Worm (Caenorhabditis elegans) whole organism, L4 larva: Measurements from ENCODE around the gene Y62E10A.24.

ENCODE experiments used
- D1046.2 ChIP-seq: fragments of 200-800 bp; sonication (Bioruptor generic); IDR thresholded peaks from 2 replicates; pipeline ENCODE4 v1.3.6; 2022; ENCODE audit warnings: missing genetic modification characterization, missing compliant biosample characterization
- F10B5.3 ChIP-seq: sonication (generic microtip); optimal IDR thresholded peaks from 2 replicates; lab custom pipeline; 2016; ENCODE audit warnings: mild to moderate bottlenecking, missing genetic modification characterization, missing compliant biosample characterization
- F37D6.2 ChIP-seq: sonication (generic microtip); optimal IDR thresholded peaks from 2 replicates; lab custom pipeline; 2016; ENCODE audit warnings: mild to moderate bottlenecking, missing genetic modification characterization, missing compliant biosample characterization
- T20F7.1 ChIP-seq: fragments of 200-800 bp; sonication (Bioruptor generic); optimal IDR thresholded peaks from 2 replicates; lab custom pipeline; 2018; ENCODE audit warnings: mild to moderate bottlenecking, missing genetic modification characterization, missing compliant biosample characterization
- T26A8.4 ChIP-seq: fragments of 200-800 bp; sonication (Bioruptor generic); IDR thresholded peaks from 2 replicates; pipeline ENCODE4 v1.3.6; 2022; ENCODE audit warnings: missing genetic modification characterization, missing compliant biosample characterization
- Y105C5A.15 ChIP-seq: fragments of 200-800 bp; sonication (Bioruptor generic); IDR thresholded peaks from 2 replicates; pipeline ENCODE4 v1.3.6; 2022; ENCODE audit warnings: missing genetic modification characterization, missing compliant biosample characterization
- ZK546.5 ChIP-seq, 2 experiments: sonication (generic microtip); optimal IDR thresholded peaks; 2 replicates each; lab custom pipeline; 2017; ENCODE audit warnings: missing biosample characterization in 2 of 2, missing genetic modification characterization in 2 of 2
- ama-1 ChIP-seq: fragments of 150-350 bp; optimal IDR thresholded peaks from 2 replicates; lab custom pipeline; 2014; ENCODE audit warnings: inconsistent platforms, mixed read lengths
- ceh-20 ChIP-seq: fragments of 200-800 bp; sonication (Bioruptor generic); IDR thresholded peaks from 2 replicates; pipeline ENCODE4 v1.3.6; 2022; ENCODE audit warnings: missing genetic modification reagents, missing genetic modification characterization, missing compliant biosample characterization
- ceh-28 ChIP-seq: fragments of 150-350 bp; optimal IDR thresholded peaks from 2 replicates; lab custom pipeline; 2014; ENCODE audit warnings: missing biosample characterization, missing genetic modification reagents, missing genetic modification characterization
- ceh-32 ChIP-seq: sonication (generic microtip); optimal IDR thresholded peaks from 2 replicates; lab custom pipeline; 2016; ENCODE audit warnings: mild to moderate bottlenecking, missing genetic modification characterization, missing compliant biosample characterization; ENCODE audit not compliant: poor library complexity
- ceh-44 ChIP-seq: fragments of 200-800 bp; sonication (Bioruptor generic); IDR thresholded peaks from 2 replicates; pipeline ENCODE4 v1.3.6; 2022; ENCODE audit warnings: missing genetic modification reagents, missing genetic modification characterization, missing compliant biosample characterization
- cey-2 ChIP-seq: sonication (generic microtip); optimal IDR thresholded peaks from 3 replicates; lab custom pipeline; 2017; ENCODE audit warnings: missing genetic modification characterization, mild to moderate bottlenecking, missing compliant biosample characterization, antibody characterized with exemption, borderline replicate concordance; ENCODE audit not compliant: insufficient read depth
- daf-16 ChIP-seq, 3 experiments: sonication (generic microtip); optimal IDR thresholded peaks; 2 replicates each; lab custom pipeline; 2016 to 2017; ENCODE audit warnings: missing genetic modification characterization in 3 of 3, missing genetic modification reagents in 3 of 3, mild to moderate bottlenecking in 2 of 3, missing compliant biosample characterization in 2 of 3, missing biosample characterization in 1 of 3, moderate library complexity in 1 of 3
- dmd-8 ChIP-seq: fragments of 200-800 bp; sonication (Bioruptor generic); IDR thresholded peaks from 2 replicates; pipeline ENCODE4 v1.3.6; 2022; ENCODE audit warnings: missing genetic modification characterization, missing compliant biosample characterization
- dmd-9 ChIP-seq: fragments of 200-800 bp; sonication (Bioruptor generic); IDR thresholded peaks from 2 replicates; pipeline ENCODE4 v1.3.6; 2022; ENCODE audit warnings: missing genetic modification reagents, missing genetic modification characterization, missing compliant biosample characterization
- egl-27 ChIP-seq: sonication (generic microtip); optimal IDR thresholded peaks from 3 replicates; lab custom pipeline; 2017; ENCODE audit warnings: missing biosample characterization, missing genetic modification reagents, missing genetic modification characterization
- fkh-10 ChIP-seq: fragments of 150-350 bp; optimal IDR thresholded peaks from 2 replicates; lab custom pipeline; 2014; ENCODE audit warnings: missing biosample characterization, missing genetic modification reagents, missing genetic modification characterization
- fos-1 ChIP-seq: fragments of 150-350 bp; optimal IDR thresholded peaks from 2 replicates; lab custom pipeline; 2014; ENCODE audit warnings: missing biosample characterization, missing genetic modification characterization
- hlh-11 ChIP-seq: fragments of 200-800 bp; sonication (Bioruptor generic); optimal IDR thresholded peaks from 2 replicates; lab custom pipeline; 2018; ENCODE audit warnings: mild to moderate bottlenecking, missing genetic modification characterization, missing compliant biosample characterization
- lir-3 ChIP-seq: sonication (generic microtip); optimal IDR thresholded peaks from 2 replicates; lab custom pipeline; 2016; ENCODE audit warnings: mild to moderate bottlenecking, missing genetic modification characterization, missing compliant biosample characterization
- madf-5 ChIP-seq, 2 experiments: fragments of 200-800 bp; sonication (Bioruptor generic); IDR thresholded peaks; 2 replicates each; pipeline ENCODE4 v1.3.6; 2022; ENCODE audit warnings: missing compliant biosample characterization in 2 of 2, missing genetic modification characterization in 2 of 2
- madf-9 ChIP-seq: fragments of 200-800 bp; sonication (Bioruptor generic); conservative IDR thresholded peaks from 2 replicates; pipeline ENCODE4 v1.3.6; 2022; ENCODE audit warnings: missing genetic modification reagents, missing genetic modification characterization, missing compliant biosample characterization
- mdl-1 ChIP-seq, 2 experiments: fragments of 150-350 bp in 1 of 2; sonication (generic microtip) in 1 of 2; optimal IDR thresholded peaks; 2 replicates each; lab custom pipeline; 2014 to 2017; ENCODE audit warnings: missing biosample characterization in 2 of 2, missing genetic modification characterization in 2 of 2
- mdt-29 ChIP-seq: fragments of 200-800 bp; sonication (Bioruptor generic); IDR thresholded peaks from 2 replicates; pipeline ENCODE4 v1.3.6; 2022; ENCODE audit warnings: missing genetic modification reagents, missing genetic modification characterization, missing compliant biosample characterization
- mes-2 ChIP-seq: sonication (generic microtip); optimal IDR thresholded peaks from 2 replicates; lab custom pipeline; 2016; ENCODE audit warnings: missing genotype, mild to moderate bottlenecking, missing genetic modification characterization, missing compliant biosample characterization; ENCODE audit not compliant: poor library complexity, severe bottlenecking
- mxl-2 ChIP-seq: fragments of 200-800 bp; sonication (Bioruptor generic); conservative IDR thresholded peaks from 2 replicates; pipeline ENCODE4 v1.3.6; 2022; ENCODE audit warnings: missing genetic modification reagents, missing genetic modification characterization, missing compliant biosample characterization
- nhr-11 ChIP-seq: fragments of 150-350 bp; optimal IDR thresholded peaks from 2 replicates; lab custom pipeline; 2014; ENCODE audit warnings: missing biosample characterization, missing genetic modification characterization
- nhr-111 ChIP-seq: fragments of 200-800 bp; sonication (Bioruptor generic); optimal IDR thresholded peaks from 2 replicates; lab custom pipeline; 2018; ENCODE audit warnings: mild to moderate bottlenecking, missing genetic modification characterization, missing compliant biosample characterization
- nhr-237 ChIP-seq: sonication (generic microtip); optimal IDR thresholded peaks from 2 replicates; lab custom pipeline; 2017; ENCODE audit warnings: missing biosample characterization, missing genetic modification characterization
- nhr-41 ChIP-seq: fragments of 200-800 bp; sonication (Bioruptor generic); IDR thresholded peaks from 2 replicates; pipeline ENCODE4 v1.3.6; 2022; ENCODE audit warnings: missing genetic modification reagents, missing genetic modification characterization, missing compliant biosample characterization
- nhr-42 ChIP-seq: fragments of 200-800 bp; sonication (Bioruptor generic); IDR thresholded peaks from 2 replicates; pipeline ENCODE4 v1.3.6; 2022; ENCODE audit warnings: missing genetic modification characterization, missing compliant biosample characterization
- nhr-48 ChIP-seq: sonication (generic microtip); optimal IDR thresholded peaks from 2 replicates; lab custom pipeline; 2016; ENCODE audit warnings: mild to moderate bottlenecking, missing genetic modification characterization, missing compliant biosample characterization
- nhr-77 ChIP-seq: fragments of 150-350 bp; optimal IDR thresholded peaks from 2 replicates; lab custom pipeline; 2014; ENCODE audit warnings: missing biosample characterization, missing genetic modification characterization
- saeg-2 ChIP-seq: fragments of 200-800 bp; sonication (Bioruptor generic); IDR thresholded peaks from 2 replicates; pipeline ENCODE4 v1.3.6; 2022; ENCODE audit warnings: missing genetic modification reagents, missing genetic modification characterization, missing compliant biosample characterization
- skn-1 ChIP-seq: fragments of 150-350 bp; optimal IDR thresholded peaks from 2 replicates; lab custom pipeline; 2014; ENCODE audit warnings: missing biosample characterization, missing genetic modification characterization
- snpc-1.2 ChIP-seq: fragments of 200-800 bp; sonication (Bioruptor generic); IDR thresholded peaks from 2 replicates; pipeline ENCODE4 v1.3.6; 2022; ENCODE audit warnings: missing genetic modification reagents, missing genetic modification characterization, missing compliant biosample characterization
- snpc-4 ChIP-seq: fragments of 150-350 bp; optimal IDR thresholded peaks from 2 replicates; lab custom pipeline; 2014; ENCODE audit warnings: missing biosample characterization, missing genetic modification characterization
- tra-1 ChIP-seq: fragments of 200-800 bp; sonication (Bioruptor generic); IDR thresholded peaks from 2 replicates; pipeline ENCODE4 v1.3.6; 2022; ENCODE audit warnings: missing genetic modification reagents, missing genetic modification characterization, missing compliant biosample characterization
- unc-130 ChIP-seq: sonication (generic microtip); optimal IDR thresholded peaks from 2 replicates; lab custom pipeline; 2016; ENCODE audit warnings: missing genetic modification reagents, missing genetic modification characterization, missing compliant biosample characterization
- unc-62 ChIP-seq, 3 experiments: fragments of 150-350 bp in 1 of 3; sonication (generic microtip); optimal IDR thresholded peaks in 2 of 3; peaks in 1 of 3; 1 replicate in 1 of 3; 2 replicates in 2 of 3; lab custom pipeline; 2014 to 2017; ENCODE audit warnings: missing biosample characterization in 3 of 3, missing genetic modification characterization in 3 of 3, missing genetic modification reagents in 3 of 3, missing genotype in 1 of 3
- vab-7 ChIP-seq: fragments of 200-800 bp; sonication (Bioruptor generic); IDR thresholded peaks from 2 replicates; pipeline ENCODE4 v1.3.6; 2022; ENCODE audit warnings: missing genetic modification reagents, missing genetic modification characterization, missing compliant biosample characterization
- zfp-2 ChIP-seq: sonication (generic microtip); optimal IDR thresholded peaks from 2 replicates; lab custom pipeline; 2016; ENCODE audit warnings: mild to moderate bottlenecking, missing genetic modification characterization, missing compliant biosample characterization
- zfp-3 ChIP-seq: fragments of 200-800 bp; sonication (Bioruptor generic); conservative IDR thresholded peaks from 2 replicates; pipeline ENCODE4 v1.3.6; 2022; ENCODE audit warnings: missing genetic modification reagents, missing genetic modification characterization, missing compliant biosample characterization
- zip-11 ChIP-seq: fragments of 200-800 bp; sonication (Bioruptor generic); IDR thresholded peaks from 2 replicates; pipeline ENCODE4 v1.3.6; 2022; ENCODE audit warnings: missing genetic modification characterization, missing compliant biosample characterization
- zip-2 ChIP-seq: fragments of 150-350 bp; optimal IDR thresholded peaks from 2 replicates; lab custom pipeline; 2014; ENCODE audit warnings: missing biosample characterization, missing genetic modification characterization
- ztf-11 ChIP-seq: fragments of 150-350 bp; optimal IDR thresholded peaks from 2 replicates; lab custom pipeline; 2014; ENCODE audit warnings: missing biosample characterization, missing genetic modification characterization
- ztf-7 ChIP-seq: fragments of 150-350 bp; optimal IDR thresholded peaks from 2 replicates; lab custom pipeline; 2014; ENCODE audit warnings: missing biosample characterization, missing genetic modification characterization

Y62E10A.24 gene

DNA sequence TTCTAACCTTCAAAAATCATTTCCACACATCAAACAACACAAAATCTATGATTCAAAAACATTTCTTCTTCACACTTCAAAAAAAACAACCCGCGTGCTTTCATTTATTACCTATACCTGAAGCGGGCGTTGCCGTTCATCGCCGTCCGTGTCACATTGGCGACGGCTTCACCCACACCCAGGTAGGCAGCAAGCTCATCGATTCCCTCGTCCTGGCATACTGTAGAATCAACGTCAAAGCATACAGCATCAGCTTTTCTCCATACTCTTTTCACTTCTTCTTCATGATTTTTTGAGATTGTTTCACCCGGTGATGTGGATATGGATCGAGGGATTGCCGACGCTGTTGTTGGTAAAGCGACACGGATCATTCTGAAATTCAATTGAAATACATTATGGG lies 21.7 kb downstream of the Y62E10A.24 start (continued):
- TF ChIP-seq unc-62 (GFP tag; optimal IDR thresholded peaks at IDR 0.05 in 1 of 2; lab: Kevin White, UChicago) (no peak), unc-62 (tag; optimal IDR thresholded peaks at IDR 0.05; lab: Kevin White, UChicago) (no peak), ceh-20 (GFP tag; lab: Robert Waterston, UW) (no peak), lir-3 (tag; lab: Kevin White, UChicago) (no peak), T26A8.4 (GFP tag; lab: Robert Waterston, UW) (peak; percentile 46), ztf-7 (tag; lab: Kevin White, UChicago) (no peak), nhr-11 (tag; lab: Kevin White, UChicago) (no peak), unc-130 (GFP tag; lab: Kevin White, UChicago) (no peak), nhr-111 (GFP tag; lab: Kevin White, UChicago) (peak; percentile 13), nhr-41 (GFP tag; lab: Robert Waterston, UW) (no peak), mxl-2 (GFP tag; lab: Robert Waterston, UW) (no peak; the same call in 1 of the 2 replicates), hlh-11 (tag; lab: Kevin White, UChicago) (no peak), tra-1 (GFP tag; lab: Robert Waterston, UW) (no peak), F10B5.3 (tag; lab: Kevin White, UChicago) (no peak), nhr-42 (GFP tag; lab: Robert Waterston, UW) (0 out of 2 replicates have a peak, but pooled peaks have one; percentile 33)

DNA sequence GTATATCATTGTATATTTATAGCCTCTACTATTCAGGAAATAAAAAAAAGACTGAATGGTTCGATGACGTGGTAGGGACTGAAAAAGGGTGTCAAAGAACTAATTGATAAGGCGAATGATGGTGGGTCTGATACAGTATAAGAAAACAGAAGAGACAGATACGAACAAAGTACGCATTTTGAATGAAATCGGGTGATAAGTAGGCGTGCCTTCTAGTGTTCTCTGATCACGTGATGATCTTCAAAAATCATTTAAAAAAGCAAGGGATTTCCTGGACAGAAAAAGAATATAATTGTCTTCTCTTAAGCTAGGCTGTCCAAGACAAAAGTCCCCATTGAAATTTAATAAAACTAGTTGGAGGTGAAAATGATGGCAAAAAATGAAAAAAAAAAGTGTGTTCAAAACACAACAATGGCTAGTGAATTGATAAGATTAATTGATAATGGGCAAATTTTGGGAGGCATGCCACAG lies 22.8 kb downstream of the Y62E10A.24 start:
- TF ChIP-seq zfp-3 (GFP tag; lab: Robert Waterston, UW) (no peak), Y105C5A.15 (GFP tag; lab: Robert Waterston, UW) (no peak), ceh-44 (no peak), mdt-29 (GFP tag; lab: Robert Waterston, UW) (peak; percentile 61), ceh-32 (tag; lab: Kevin White, UChicago) (no peak), zip-11 (no peak), dmd-8 (GFP tag; lab: Robert Waterston, UW) (no peak), T20F7.1 (GFP tag; lab: Kevin White, UChicago) (peak; percentile 51), nhr-237 (no peak), D1046.2 (GFP tag; lab: Robert Waterston, UW) (no peak), nhr-48 (tag; lab: Kevin White, UChicago) (peak; percentile 81), fkh-10 (GFP tag; lab: Kevin White, UChicago) (no peak), snpc-4 (tag; lab: Kevin White, UChicago) (no peak), zip-2 (tag; lab: Kevin White, UChicago) (no peak), skn-1 (tag; lab: Kevin White, UChicago) (no peak), fos-1 (no peak), daf-16 (GFP tag; optimal IDR thresholded peaks at IDR 0.05; lab: Kevin White, UChicago) (peak in 1 of 2 experiments; percentile 55), daf-16 (tag; optimal IDR thresholded peaks at IDR 0.05; lab: Kevin White, UChicago) (peak; percentile 70), unc-62 (GFP tag; optimal IDR thresholded peaks at IDR 0.05 in 1 of 2; lab: Kevin White, UChicago) (peak in 1 of 2 experiments; percentile 83), unc-62 (tag; optimal IDR thresholded peaks at IDR 0.05; lab: Kevin White, UChicago) (no peak), snpc-1.2 (no peak), madf-5 (GFP tag; IDR thresholded peaks at IDR 0.05; lab: Robert Waterston, UW) (no peak), saeg-2 (GFP tag; lab: Robert Waterston, UW) (no peak), nhr-77 (tag; lab: Kevin White, UChicago) (peak; percentile 21), egl-27 (tag; lab: Kevin White, UChicago) (no peak), zfp-2 (no peak), mes-2 (tag; lab: Kevin White, UChicago) (peak; percentile 7), madf-9 (GFP tag; lab: Robert Waterston, UW) (no peak), F37D6.2 (tag; lab: Kevin White, UChicago) (no peak), mdl-1 (tag; optimal IDR thresholded peaks at IDR 0.05; lab: Kevin White, UChicago) (peak in 1 of 2 experiments; percentile 75), tra-1 (GFP tag; lab: Robert Waterston, UW) (no peak; the same call in 1 of the 2 replicates), cey-2 (tag; lab: Kevin White, UChicago) (peak; percentile 1), ceh-28 (no peak), dmd-9 (GFP tag; lab: Robert Waterston, UW) (no peak), ztf-11 (tag; lab: Kevin White, UChicago) (no peak), ZK546.5 (tag; optimal IDR thresholded peaks at IDR 0.05; lab: Kevin White, UChicago) (no peak), vab-7 (no peak), ama-1 (lab: Kevin White, UChicago) (no peak)
